Fruit fly (Drosophila melanogaster): ENCODE results near the gene CG9706.
A peak's percentile ranks its signal among the peaks of the same experiment; 100 is the strongest.

The CG9706 gene

dm6 chr3L:16772755-16773523 is 9.9 kb upstream of the CG9706 start:
- TF ChIP-seq CG11617 (GFP tag; optimal IDR thresholded peaks at IDR 0.05) (no peak), tj (GFP tag; optimal IDR thresholded peaks at IDR 0.05) (no peak), kay (GFP tag; ENCODE audit: borderline replicate concordance) (no peak), Hr96 (GFP tag; optimal IDR thresholded peaks at IDR 0.05) (no peak), CG14711 (tag; optimal IDR thresholded peaks at IDR 0.05) (no peak), CG33017 (tag; optimal IDR thresholded peaks at IDR 0.05) (no peak), CG7101 (tag; optimal IDR thresholded peaks at IDR 0.05) (no peak), CG12768 (GFP tag; optimal IDR thresholded peaks at IDR 0.05) (no peak), CG5204 (GFP tag; optimal IDR thresholded peaks at IDR 0.05) (no peak), Crg-1 (GFP tag; optimal IDR thresholded peaks at IDR 0.05) (no peak), toe (GFP tag; optimal IDR thresholded peaks at IDR 0.05) (no peak), ovo (GFP tag; optimal IDR thresholded peaks at IDR 0.05) (no peak)

dm6 chr3L:16779704-16780173 is 3.1 kb upstream of the CG9706 start, which contains the start of the genes mus302 and CG9705:
Gene mus302 (minus strand): TSS chr3L:16779736.
Gene CG9705 (plus strand): TSS chr3L:16780100.
- TF ChIP-seq bab1 (GFP tag; optimal IDR thresholded peaks at IDR 0.05) = no peak
- TF ChIP-seq CG7045 (GFP tag; optimal IDR thresholded peaks at IDR 0.05) = no peak
- TF ChIP-seq CG11617 (GFP tag; optimal IDR thresholded peaks at IDR 0.05) = peak; percentile 51
- peak; percentile 32 for TF ChIP-seq CG14711 (tag; optimal IDR thresholded peaks at IDR 0.05)
- no peak for TF ChIP-seq Clk (GFP tag; optimal IDR thresholded peaks at IDR 0.05)
- TF ChIP-seq CG33017 (tag; optimal IDR thresholded peaks at IDR 0.05) = no peak
- TF ChIP-seq Crg-1 (GFP tag; optimal IDR thresholded peaks at IDR 0.05) = no peak
- TF ChIP-seq cnc (optimal IDR thresholded peaks at IDR 0.05) = no peak
- TF ChIP-seq ovo (GFP tag; optimal IDR thresholded peaks at IDR 0.05) = no peak
- TF ChIP-seq CG12768 (GFP tag; optimal IDR thresholded peaks at IDR 0.05) = peak; percentile 25
- TF ChIP-seq pad (GFP tag; optimal IDR thresholded peaks at IDR 0.05) = peak; percentile 15
- TF ChIP-seq cic (GFP tag; optimal IDR thresholded peaks at IDR 0.05) = no peak
- no peak for TF ChIP-seq kay (GFP tag; ENCODE audit: borderline replicate concordance)
- TF ChIP-seq toe (GFP tag; optimal IDR thresholded peaks at IDR 0.05) = no peak
- peak; percentile 48 for TF ChIP-seq CG7101 (tag; optimal IDR thresholded peaks at IDR 0.05)
- peak; percentile 44 for TF ChIP-seq CG1620 (GFP tag; optimal IDR thresholded peaks at IDR 0.05)

- TF ChIP-seq tj (GFP tag; optimal IDR thresholded peaks at IDR 0.05) (peak; percentile 46), CG1620 (GFP tag; optimal IDR thresholded peaks at IDR 0.05) (no peak)
Observed at dm6 chr3L:16780317-16780716, 2.5 kb upstream of the CG9706 start.

- TF ChIP-seq pad (GFP tag; optimal IDR thresholded peaks at IDR 0.05) (peak; percentile 4), CG14711 (tag; optimal IDR thresholded peaks at IDR 0.05) (peak; percentile 49), CG7045 (GFP tag; optimal IDR thresholded peaks at IDR 0.05) (no peak), cic (GFP tag; optimal IDR thresholded peaks at IDR 0.05) (no peak), ovo (GFP tag; optimal IDR thresholded peaks at IDR 0.05) (no peak), Mnt (GFP tag; optimal IDR thresholded peaks at IDR 0.05) (no peak), cnc (optimal IDR thresholded peaks at IDR 0.05) (no peak), toe (GFP tag; optimal IDR thresholded peaks at IDR 0.05) (no peak), CG33017 (tag; optimal IDR thresholded peaks at IDR 0.05) (peak; percentile 42), CG7101 (tag; optimal IDR thresholded peaks at IDR 0.05) (peak; percentile 48)
Observed at dm6 chr3L:16782218-16782763, 519 bp upstream of the CG9706 start.

dm6 chr3L:16786728-16787127 is 3.9 kb downstream of the CG9706 start, which contains the start of gene eIF3e:
Gene eIF3e (minus strand): TSS chr3L:16786941.
- peak; percentile 67 for TF ChIP-seq Mnt (GFP tag; optimal IDR thresholded peaks at IDR 0.05)
- TF ChIP-seq pad (GFP tag; optimal IDR thresholded peaks at IDR 0.05) = no peak
- peak; percentile 21 for TF ChIP-seq tj (GFP tag; optimal IDR thresholded peaks at IDR 0.05)
- TF ChIP-seq bab1 (GFP tag; optimal IDR thresholded peaks at IDR 0.05) = peak; percentile 4

- peak; percentile 97 for TF ChIP-seq cic (GFP tag; optimal IDR thresholded peaks at IDR 0.05)
- peak; percentile 51 for TF ChIP-seq CG14711 (tag; optimal IDR thresholded peaks at IDR 0.05)
- peak; percentile 84 for TF ChIP-seq CG12768 (GFP tag; optimal IDR thresholded peaks at IDR 0.05)
- TF ChIP-seq cnc (optimal IDR thresholded peaks at IDR 0.05) = no peak
- TF ChIP-seq CG5204 (GFP tag; optimal IDR thresholded peaks at IDR 0.05) = peak; percentile 78
- TF ChIP-seq Crg-1 (GFP tag; optimal IDR thresholded peaks at IDR 0.05) = no peak
- TF ChIP-seq ovo (GFP tag; optimal IDR thresholded peaks at IDR 0.05) = no peak
- peak; percentile 7 for TF ChIP-seq CG1620 (GFP tag; optimal IDR thresholded peaks at IDR 0.05)
- peak; percentile 18 for TF ChIP-seq pad (GFP tag; optimal IDR thresholded peaks at IDR 0.05)
- peak; percentile 39 for TF ChIP-seq Clk (GFP tag; optimal IDR thresholded peaks at IDR 0.05)
- peak; percentile 90 for TF ChIP-seq CG33017 (tag; optimal IDR thresholded peaks at IDR 0.05)
- TF ChIP-seq CG7101 (tag; optimal IDR thresholded peaks at IDR 0.05) = peak; percentile 79
- TF ChIP-seq toe (GFP tag; optimal IDR thresholded peaks at IDR 0.05) = peak; percentile 84
- peak; percentile 69 for TF ChIP-seq Mnt (GFP tag; optimal IDR thresholded peaks at IDR 0.05)
- peak; percentile 66 for TF ChIP-seq Hr96 (GFP tag; optimal IDR thresholded peaks at IDR 0.05)
- TF ChIP-seq kay (GFP tag; ENCODE audit: borderline replicate concordance) = peak; percentile 95
- peak; percentile 50 for TF ChIP-seq tj (GFP tag; optimal IDR thresholded peaks at IDR 0.05)
- TF ChIP-seq CG11617 (GFP tag; optimal IDR thresholded peaks at IDR 0.05) = peak; percentile 70
- peak; percentile 77 for TF ChIP-seq CG7045 (GFP tag; optimal IDR thresholded peaks at IDR 0.05)
- no peak for TF ChIP-seq bab1 (GFP tag; optimal IDR thresholded peaks at IDR 0.05)
Observed at dm6 chr3L:16796603-16797002, 13.8 kb downstream of the CG9706 start.
